Worm (Caenorhabditis elegans) whole organism, L4/young adult: ENCODE results near the gene F44D12.8.

Experiments
- W03F9.2 ChIP-seq: fragments of 150-350 bp; optimal IDR thresholded peaks from 2 replicates; lab custom pipeline; 2014; ENCODE audit warnings: missing biosample characterization, missing genetic modification characterization
- dao-5 ChIP-seq: sonication (generic microtip); optimal IDR thresholded peaks from 2 replicates; lab custom pipeline; 2016; ENCODE audit warnings: missing genotype, missing genetic modification characterization, moderate library complexity, missing compliant biosample characterization
- him-1 ChIP-seq: sonication (generic microtip); optimal IDR thresholded peaks from 2 replicates; lab custom pipeline; 2016; ENCODE audit warnings: missing genotype, missing genetic modification reagents, missing genetic modification characterization, missing compliant biosample characterization

F44D12.8 gene

DNA sequence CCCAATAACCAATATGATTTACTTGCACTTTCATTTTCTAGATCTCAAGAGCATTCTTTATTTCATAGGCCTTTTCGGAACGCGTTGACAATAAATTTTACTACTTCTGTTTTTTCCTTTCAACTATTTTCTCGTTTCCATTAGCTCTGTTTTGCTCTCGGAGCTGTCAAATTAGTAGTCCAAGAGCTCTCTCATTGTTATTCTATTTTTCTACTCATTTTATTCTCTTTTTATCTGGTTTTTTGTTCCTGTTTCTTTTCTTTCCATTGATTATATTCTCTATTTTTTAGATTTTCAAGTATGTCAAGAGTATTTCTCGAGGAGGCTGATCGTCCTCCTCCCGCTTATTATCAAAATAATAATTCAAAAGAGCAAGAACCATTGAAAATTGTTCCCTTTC lies 24.0 kb downstream of the F44D12.8 start, which contains the start of gene T04B2.3:
Gene T04B2.3 (plus strand): TSS at position 301 of the 400 bp plus-strand sequence.
- no peak for TF ChIP-seq W03F9.2 (tag; lab: Kevin White, UChicago)
- no peak for TF ChIP-seq him-1 (tag; lab: Kevin White, UChicago)
- no peak for TF ChIP-seq dao-5 (tag; lab: Kevin White, UChicago)

DNA sequence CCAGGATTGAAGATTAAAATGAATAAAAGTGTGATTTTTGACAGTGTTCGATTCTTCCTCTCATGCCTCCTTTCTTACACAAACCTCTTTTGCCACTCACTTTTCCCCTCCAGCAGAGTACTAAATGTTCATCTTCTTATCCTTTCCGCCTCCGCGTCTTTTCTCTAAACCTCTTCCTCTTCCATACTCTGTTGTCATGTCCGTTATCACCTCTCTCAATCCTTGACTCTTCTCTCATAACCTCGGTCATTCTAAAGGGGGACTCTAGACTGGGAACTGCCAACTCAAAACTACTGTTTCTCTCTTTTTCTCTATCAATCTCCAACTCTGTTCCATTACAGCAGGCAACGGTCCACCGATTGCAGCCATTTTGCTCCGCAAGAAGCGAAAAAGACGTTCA lies 25.2 kb downstream of the F44D12.8 start:
- TF ChIP-seq him-1 (tag; lab: Kevin White, UChicago) (no peak), W03F9.2 (tag; lab: Kevin White, UChicago) (no peak)

DNA sequence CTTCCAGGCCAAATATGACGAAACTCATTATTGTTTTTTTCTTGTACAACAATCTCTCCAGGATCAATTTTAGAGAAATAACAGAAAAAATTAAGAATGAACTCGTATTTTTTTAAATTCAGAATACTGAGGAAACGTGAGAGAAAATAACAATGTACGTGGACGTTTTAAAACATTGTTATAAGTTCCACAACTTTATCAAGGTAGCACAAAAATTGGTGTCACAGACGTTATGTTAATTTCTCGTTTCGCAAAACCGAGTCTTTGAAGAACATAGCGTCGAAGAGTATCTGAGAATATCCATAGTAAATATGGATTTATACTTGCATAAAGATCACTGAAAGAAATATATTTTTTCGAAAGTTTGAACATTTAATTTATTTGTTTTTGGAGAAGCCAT lies 28.0 kb downstream of the F44D12.8 start, which contains the start of gene T04B2.8:
Gene T04B2.8 (minus strand): TSS at position 101 of the 400 bp plus-strand sequence.
- TF ChIP-seq dao-5 (tag; lab: Kevin White, UChicago), result no peak

ce11 chrIV:10053550-10053949 lies 30.5 kb downstream of the F44D12.8 start, which contains the start of gene srv-12:
srv-12 (minus strand) TSS chrIV:10053650.
- TF ChIP-seq him-1 (tag; lab: Kevin White, UChicago), result no peak
- TF ChIP-seq dao-5 (tag; lab: Kevin White, UChicago), result no peak
- TF ChIP-seq W03F9.2 (tag; lab: Kevin White, UChicago), result no peak

- no peak for TF ChIP-seq W03F9.2 (tag; lab: Kevin White, UChicago)
- no peak for TF ChIP-seq dao-5 (tag; lab: Kevin White, UChicago)
- no peak for TF ChIP-seq him-1 (tag; lab: Kevin White, UChicago)
Observed at ce11 chrIV:10056138-10056537, 33.0 kb downstream of the F44D12.8 start, which contains the start of gene T04B2.7. T04B2.7 (minus strand) TSS chrIV:10056238.

DNA sequence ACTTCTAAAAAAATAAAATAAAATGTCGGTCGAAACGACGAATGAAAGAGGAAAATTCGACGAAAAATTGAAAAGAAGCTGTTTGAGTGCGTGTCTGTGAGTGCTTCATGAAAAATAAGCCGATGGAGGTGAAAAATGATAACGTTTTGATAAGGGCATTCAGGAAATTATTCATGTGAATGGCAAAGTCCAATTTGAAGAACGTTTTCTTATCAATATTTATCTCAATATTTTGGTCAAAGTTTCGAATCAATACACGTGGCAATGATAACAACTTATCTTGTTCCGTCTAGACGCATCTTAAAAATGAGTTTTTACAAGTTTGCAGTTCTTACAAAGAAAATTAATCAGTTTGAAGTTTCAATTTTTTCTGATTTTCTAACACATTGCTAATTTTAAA lies 36.1 kb downstream of the F44D12.8 start:
- TF ChIP-seq him-1 (tag; lab: Kevin White, UChicago) (no peak), dao-5 (tag; lab: Kevin White, UChicago) (no peak), W03F9.2 (tag; lab: Kevin White, UChicago) (no peak)

DNA sequence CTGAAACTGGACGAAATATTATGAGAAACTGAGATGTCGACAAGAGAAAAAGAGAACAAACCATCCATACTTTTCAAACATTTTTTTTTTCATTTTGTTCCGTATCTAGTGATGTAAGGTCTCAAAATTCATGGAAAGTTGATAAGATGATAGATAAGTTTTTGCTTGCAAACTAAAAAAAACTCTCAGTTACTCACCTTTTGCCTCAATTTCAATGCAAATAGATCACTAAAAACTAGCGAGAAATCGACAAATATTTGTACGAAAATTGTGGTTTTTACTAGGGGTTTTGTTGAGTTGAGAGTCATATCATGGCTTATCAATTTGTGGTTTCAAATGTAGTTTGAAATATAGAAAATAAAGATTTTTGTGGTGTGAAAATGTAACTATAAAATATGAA lies 37.7 kb downstream of the F44D12.8 start:
- TF ChIP-seq W03F9.2 (tag; lab: Kevin White, UChicago), result no peak
- TF ChIP-seq dao-5 (tag; lab: Kevin White, UChicago), result no peak
- no peak for TF ChIP-seq him-1 (tag; lab: Kevin White, UChicago)

DNA sequence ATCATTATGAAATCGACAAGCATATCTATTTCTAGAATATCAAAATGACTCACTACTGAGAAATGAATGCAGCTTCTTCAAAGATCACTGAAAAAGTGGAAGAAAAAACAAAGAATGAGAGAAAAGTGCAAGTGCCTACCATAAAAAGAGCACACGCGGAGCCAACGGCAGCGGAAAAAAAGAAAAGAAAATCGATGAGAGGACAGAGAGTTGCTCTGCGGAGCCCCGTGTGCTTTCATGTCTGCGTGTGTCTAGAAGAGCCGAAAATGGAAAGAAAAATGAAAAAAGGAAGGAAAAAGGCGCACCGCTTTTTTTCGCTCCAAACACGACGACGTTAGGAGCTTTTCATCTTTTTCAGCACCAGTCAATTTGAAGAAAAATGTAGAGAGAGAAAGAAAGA lies 39.6 kb downstream of the F44D12.8 start, which contains the start of gene ipla-7:
Gene ipla-7 (minus strand): TSS at position 122 of the 400 bp plus-strand sequence.
- no peak for TF ChIP-seq him-1 (tag; lab: Kevin White, UChicago)
- TF ChIP-seq W03F9.2 (tag; lab: Kevin White, UChicago), result no peak
- no peak for TF ChIP-seq dao-5 (tag; lab: Kevin White, UChicago)

- TF ChIP-seq dao-5 (tag; lab: Kevin White, UChicago) (no peak), W03F9.2 (tag; lab: Kevin White, UChicago) (no peak), him-1 (tag; lab: Kevin White, UChicago) (no peak)
Observed at ce11 chrIV:10063941-10064340, 40.9 kb downstream of the F44D12.8 start.

ce11 chrIV:10065159-10065558 lies 42.1 kb downstream of the F44D12.8 start:
- TF ChIP-seq dao-5 (tag; lab: Kevin White, UChicago) (no peak), him-1 (tag; lab: Kevin White, UChicago) (no peak), W03F9.2 (tag; lab: Kevin White, UChicago) (no peak)

DNA sequence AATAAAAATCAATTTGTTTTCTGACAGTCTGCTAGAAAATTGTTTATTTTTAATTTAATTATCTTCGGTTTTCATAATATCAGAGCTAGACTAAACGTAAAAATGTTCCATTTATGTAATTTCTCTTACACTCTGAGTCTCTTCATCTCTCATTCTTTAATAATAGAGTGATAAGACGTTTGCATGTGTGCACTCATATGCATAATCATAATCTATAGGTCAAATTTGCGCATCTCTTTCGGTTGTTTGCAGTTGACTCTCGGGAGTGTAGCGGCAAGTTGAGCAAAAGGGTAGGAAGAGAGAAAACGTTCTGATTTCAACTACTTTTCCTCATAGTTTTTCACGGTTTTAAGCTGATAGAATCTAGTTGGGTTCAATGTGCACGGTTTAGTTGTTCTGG lies 43.4 kb downstream of the F44D12.8 start:
- TF ChIP-seq dao-5 (tag; lab: Kevin White, UChicago) (no peak), W03F9.2 (tag; lab: Kevin White, UChicago) (no peak), him-1 (tag; lab: Kevin White, UChicago) (no peak)

- TF ChIP-seq dao-5 (tag; lab: Kevin White, UChicago), result no peak
- no peak for TF ChIP-seq him-1 (tag; lab: Kevin White, UChicago)
- TF ChIP-seq W03F9.2 (tag; lab: Kevin White, UChicago), result no peak
Observed at ce11 chrIV:10067541-10067940, 44.5 kb downstream of the F44D12.8 start, which contains the start of gene cwn-2. cwn-2 (plus strand) TSS chrIV:10067816.

- TF ChIP-seq dao-5 (tag; lab: Kevin White, UChicago) (no peak), him-1 (tag; lab: Kevin White, UChicago) (no peak), W03F9.2 (tag; lab: Kevin White, UChicago) (no peak)
Observed at ce11 chrIV:10068266-10068665, 45.2 kb downstream of the F44D12.8 start.

- TF ChIP-seq dao-5 (tag; lab: Kevin White, UChicago) (no peak), him-1 (tag; lab: Kevin White, UChicago) (no peak), W03F9.2 (tag; lab: Kevin White, UChicago) (no peak)
Observed at ce11 chrIV:10072527-10072926, 49.4 kb downstream of the F44D12.8 start, which contains the start of gene W01B6.3. W01B6.3 (minus strand) TSS chrIV:10072627.
